Worm (Caenorhabditis elegans): ENCODE measurements around the gene F57C7.4.

F57C7.4 gene

ce11 chrX:10618619-10619130, 29.3 kb upstream of the F57C7.4 start:
- TF ChIP-seq mef-2 (tag; optimal IDR thresholded peaks at IDR 0.05) (no peak), lin-14 (GFP tag; optimal IDR thresholded peaks at IDR 0.05) (peak; percentile 17), ceh-82 (tag; optimal IDR thresholded peaks at IDR 0.05) (no peak), C16A3.4 (tag; optimal IDR thresholded peaks at IDR 0.05) (no peak), nhr-77 (tag; optimal IDR thresholded peaks at IDR 0.05) (peak; percentile 19), efl-1 (optimal IDR thresholded peaks at IDR 0.05) (no peak), efl-1 (GFP tag; optimal IDR thresholded peaks at IDR 0.05 in 1 of 2) (no peak), tlp-1 (tag; optimal IDR thresholded peaks at IDR 0.05) (no peak), nhr-76 (tag; optimal IDR thresholded peaks at IDR 0.05) (no peak), tbx-2 (tag; optimal IDR thresholded peaks at IDR 0.05) (peak; percentile 31), lin-35 (GFP tag; optimal IDR thresholded peaks at IDR 0.05) (no peak), sup-37 (GFP tag; optimal IDR thresholded peaks at IDR 0.05) (no peak)

ce11 chrX:10617815-10618214, 28.4 kb upstream of the F57C7.4 start:
- TF ChIP-seq nhr-85 (tag), result peak; percentile 16
- TF ChIP-seq nhr-76 (tag; optimal IDR thresholded peaks at IDR 0.05), result no peak
- no peak for TF ChIP-seq lin-35 (GFP tag; optimal IDR thresholded peaks at IDR 0.05)
- TF ChIP-seq elt-2 (tag; optimal IDR thresholded peaks at IDR 0.05), result peak; percentile 35

DNA sequence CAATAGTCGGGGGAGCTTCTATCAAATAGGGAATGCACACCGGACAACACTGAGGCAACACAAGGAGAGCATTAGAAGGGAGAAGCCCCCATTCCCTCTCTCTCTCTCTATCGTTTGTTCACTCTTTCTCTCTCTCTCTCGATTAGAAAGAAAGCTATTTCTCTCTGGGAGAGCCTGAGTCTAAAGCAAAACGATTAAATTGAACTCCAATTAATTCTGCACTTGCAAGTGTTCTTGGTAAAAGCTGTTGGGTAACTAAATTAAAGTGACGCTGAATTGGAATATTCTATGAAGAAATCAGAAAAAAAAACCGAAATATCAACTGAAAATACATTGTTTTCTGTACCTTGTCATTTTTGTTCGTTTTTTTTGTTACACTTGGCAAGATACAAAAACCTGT, 26.7 kb upstream of the F57C7.4 start:
- TF ChIP-seq efl-1 (optimal IDR thresholded peaks at IDR 0.05) (no peak), efl-1 (GFP tag; optimal IDR thresholded peaks at IDR 0.05 in 1 of 2) (peak in 1 of 2 experiments; percentile 78), ama-1 (optimal IDR thresholded peaks at IDR 0.05) (no peak), lin-14 (GFP tag; optimal IDR thresholded peaks at IDR 0.05) (peak; percentile 49)

DNA sequence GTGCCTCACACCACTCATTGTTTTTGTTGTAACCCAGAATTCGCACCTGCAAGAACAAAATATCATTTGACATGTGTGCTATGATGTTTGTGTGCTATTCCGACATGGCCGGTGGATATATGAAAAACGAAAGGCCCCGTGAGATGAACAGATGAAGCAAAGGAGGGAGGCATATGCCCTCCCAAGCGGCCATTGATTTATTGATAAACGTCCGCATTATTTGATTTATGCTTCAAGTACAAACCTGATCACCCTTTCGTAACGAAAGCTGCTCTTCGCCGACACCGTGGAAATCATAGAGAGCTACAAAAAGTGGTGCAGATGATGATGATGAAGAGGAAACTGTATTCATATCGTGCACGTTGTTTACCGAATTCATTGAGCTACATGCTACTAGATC, 23.0 kb upstream of the F57C7.4 start:
- TF ChIP-seq unc-86 (tag; optimal IDR thresholded peaks at IDR 0.05) (no peak), nhr-77 (tag; optimal IDR thresholded peaks at IDR 0.05) (no peak), hlh-17 (GFP tag; optimal IDR thresholded peaks at IDR 0.05; ENCODE audit: borderline replicate concordance) (no peak), nhr-76 (tag; optimal IDR thresholded peaks at IDR 0.05) (no peak), lsy-2 (tag; optimal IDR thresholded peaks at IDR 0.05) (no peak), elt-2 (tag; optimal IDR thresholded peaks at IDR 0.05) (no peak), C16A3.4 (tag; optimal IDR thresholded peaks at IDR 0.05) (no peak), lin-35 (GFP tag; optimal IDR thresholded peaks at IDR 0.05) (no peak), swsn-7 (tag; optimal IDR thresholded peaks at IDR 0.05) (no peak), nhr-11 (tag; optimal IDR thresholded peaks at IDR 0.05) (no peak), C04F5.9 (tag; optimal IDR thresholded peaks at IDR 0.05) (no peak), jun-1 (tag; optimal IDR thresholded peaks at IDR 0.05) (no peak)

ce11 chrX:10609878-10610277, 20.5 kb upstream of the F57C7.4 start:
- TF ChIP-seq sox-4 (tag; optimal IDR thresholded peaks at IDR 0.05) (no peak), nhr-71 (tag; optimal IDR thresholded peaks at IDR 0.05) (no peak), pax-3 (tag; optimal IDR thresholded peaks at IDR 0.05) (no peak), irx-1 (tag; optimal IDR thresholded peaks at IDR 0.05) (no peak), lin-14 (GFP tag; optimal IDR thresholded peaks at IDR 0.05) (no peak), ceh-82 (tag; optimal IDR thresholded peaks at IDR 0.05) (no peak), lin-35 (GFP tag; optimal IDR thresholded peaks at IDR 0.05) (no peak), nhr-12 (tag; optimal IDR thresholded peaks at IDR 0.05) (no peak), elt-2 (tag; optimal IDR thresholded peaks at IDR 0.05) (no peak), hpl-2 (GFP tag; optimal IDR thresholded peaks at IDR 0.05) (no peak), skn-1 (tag; optimal IDR thresholded peaks at IDR 0.05) (no peak), mdl-1 (tag; optimal IDR thresholded peaks at IDR 0.05) (no peak)

ce11 chrX:10604386-10604785, 15.0 kb upstream of the F57C7.4 start, which contains the start of gene flp-19:
flp-19 (plus strand) TSS chrX:10604686.
- TF ChIP-seq efl-1 (optimal IDR thresholded peaks at IDR 0.05) (no peak), efl-1 (GFP tag; optimal IDR thresholded peaks at IDR 0.05 in 1 of 2) (peak in 1 of 2 experiments; percentile 3), unc-98 (GFP tag; IDR thresholded peaks at IDR 0.05) (no peak), ceh-8 (GFP tag; optimal IDR thresholded peaks at IDR 0.05) (no peak), dsc-1 (tag; optimal IDR thresholded peaks at IDR 0.05) (no peak), mab-9 (GFP tag; IDR thresholded peaks at IDR 0.05) (no peak)
